Fruit fly (Drosophila melanogaster) whole organism, embryonic: Measurements from ENCODE around the gene CG18081.

Experiments used
- ATbp ChIP-seq: fragments of 200-800 bp; sonication (Bioruptor generic); optimal IDR thresholded peaks from 2 replicates; lab custom pipeline; 2017; ENCODE audit warnings: missing biosample characterization, mild to moderate bottlenecking, missing genetic modification characterization, missing genetic modification reagents
- BEAF-32 ChIP-seq: fragments of 200-800 bp; sonication (Bioruptor generic); optimal IDR thresholded peaks from 3 replicates; lab custom pipeline; 2017; ENCODE audit warnings: missing biosample characterization, missing genetic modification characterization, mild to moderate bottlenecking, moderate library complexity, missing genetic modification reagents
- C15 ChIP-seq: fragments of 200-800 bp; sonication (Bioruptor generic); IDR thresholded peaks from 3 replicates; pipeline ENCODE4 v1.3.6; 2022; ENCODE audit warnings: missing biosample characterization, missing genetic modification characterization
- CG10274 ChIP-seq: fragments of 200-800 bp; sonication (Bioruptor generic); optimal IDR thresholded peaks from 3 replicates; lab custom pipeline; 2017; ENCODE audit warnings: missing biosample characterization, mild to moderate bottlenecking, missing genetic modification characterization
- CG10959 ChIP-seq: fragments of 200-800 bp; sonication (Bioruptor generic); IDR thresholded peaks from 2 replicates; pipeline ENCODE4 v1.3.6; 2022; ENCODE audit warnings: missing biosample characterization, missing genetic modification characterization
- CG11504 ChIP-seq: fragments of 200-800 bp; sonication (Bioruptor generic); optimal IDR thresholded peaks from 3 replicates; lab custom pipeline; 2019; ENCODE audit warnings: missing biosample characterization, mild to moderate bottlenecking, missing genetic modification characterization, moderate library complexity
- CG12659 ChIP-seq: fragments of 200-800 bp; sonication (Bioruptor generic); optimal IDR thresholded peaks from 3 replicates; lab custom pipeline; 2017; ENCODE audit warnings: mild to moderate bottlenecking, missing biosample characterization, missing genetic modification reagents, missing genetic modification characterization
- CG13624 ChIP-seq: fragments of 200-800 bp; sonication (Bioruptor generic); optimal IDR thresholded peaks from 2 replicates; lab custom pipeline; 2016; ENCODE audit warnings: missing biosample characterization, missing genetic modification characterization
- CG13775 ChIP-seq: fragments of 200-800 bp; sonication (Bioruptor generic); optimal IDR thresholded peaks from 3 replicates; lab custom pipeline; 2017; ENCODE audit warnings: missing biosample characterization, mild to moderate bottlenecking, missing genetic modification characterization
- CG14860 ChIP-seq: fragments of 200-800 bp; sonication (Bioruptor generic); IDR thresholded peaks from 3 replicates; pipeline ENCODE4 v1.3.6; 2022; ENCODE audit warnings: missing biosample characterization, missing genetic modification characterization; ENCODE audit not compliant: partially characterized antibody
- CG15073 ChIP-seq: fragments of 200-800 bp; sonication (Bioruptor generic); optimal IDR thresholded peaks from 2 replicates; lab custom pipeline; 2016; ENCODE audit warnings: missing biosample characterization, missing genetic modification characterization
- CG15514 ChIP-seq: fragments of 200-800 bp; sonication (Bioruptor generic); optimal IDR thresholded peaks from 3 replicates; lab custom pipeline; 2017; ENCODE audit warnings: missing biosample characterization, missing genetic modification characterization, mild to moderate bottlenecking, moderate library complexity, missing genetic modification reagents
- CG17829 ChIP-seq: fragments of 200-800 bp; optimal IDR thresholded peaks from 2 replicates; lab custom pipeline; 2019; ENCODE audit warnings: missing biosample characterization, mild to moderate bottlenecking, missing genetic modification characterization, moderate library complexity
- CG32532 ChIP-seq: fragments of 200-800 bp; sonication (Bioruptor generic); IDR thresholded peaks from 2 replicates; pipeline ENCODE4 v1.3.6; 2022; ENCODE audit warnings: missing biosample characterization, missing genetic modification characterization
- CG4360 ChIP-seq: fragments of 200-800 bp; sonication (Bioruptor generic); IDR thresholded peaks from 2 replicates; pipeline ENCODE4 v1.3.6; 2022; ENCODE audit warnings: missing biosample characterization, missing genetic modification characterization
- CG6854 ChIP-seq: fragments of 200-800 bp; sonication (Bioruptor generic); optimal IDR thresholded peaks from 3 replicates; lab custom pipeline; 2017; ENCODE audit warnings: missing biosample characterization, mild to moderate bottlenecking, missing genetic modification characterization
- CG7372 ChIP-seq: fragments of 200-800 bp; sonication (Bioruptor generic); IDR thresholded peaks from 2 replicates; pipeline ENCODE4 v1.3.6; 2022; ENCODE audit warnings: missing biosample characterization, missing genetic modification characterization
- CHES-1-like ChIP-seq: fragments of 200-800 bp; sonication (Bioruptor generic); optimal IDR thresholded peaks from 2 replicates; lab custom pipeline; 2016; ENCODE audit warnings: missing biosample characterization, missing genetic modification characterization
- CoRest ChIP-seq: fragments of 200-800 bp; sonication (Bioruptor generic); optimal IDR thresholded peaks from 3 replicates; lab custom pipeline; 2018; ENCODE audit warnings: missing biosample characterization, mild to moderate bottlenecking, missing genetic modification characterization, moderate library complexity
- Elba2 ChIP-seq: fragments of 200-800 bp; sonication (Bioruptor generic); optimal IDR thresholded peaks from 3 replicates; lab custom pipeline; 2016; ENCODE audit warnings: missing biosample characterization, missing genetic modification characterization
- HLH3B ChIP-seq: fragments of 200-800 bp; sonication (Bioruptor generic); IDR thresholded peaks from 2 replicates; pipeline ENCODE4 v1.3.6; 2022; ENCODE audit warnings: missing biosample characterization, missing genetic modification characterization
- HLH54F ChIP-seq: fragments of 200-800 bp; sonication (Bioruptor generic); optimal IDR thresholded peaks from 3 replicates; lab custom pipeline; 2016; ENCODE audit warnings: missing biosample characterization, missing genetic modification characterization
- HLHmδ ChIP-seq: fragments of 200-800 bp; sonication (Bioruptor generic); optimal IDR thresholded peaks from 2 replicates; lab custom pipeline; 2018; ENCODE audit warnings: missing biosample characterization, mild to moderate bottlenecking, missing genetic modification characterization, moderate library complexity
- Mes4 ChIP-seq: fragments of 200-800 bp; sonication (Bioruptor generic); optimal IDR thresholded peaks from 2 replicates; lab custom pipeline; 2016; ENCODE audit warnings: missing biosample characterization, missing genetic modification characterization
- Sox102F ChIP-seq: fragments of 200-800 bp; sonication (Bioruptor generic); optimal IDR thresholded peaks from 2 replicates; lab custom pipeline; 2018; ENCODE audit warnings: missing biosample characterization, mild to moderate bottlenecking, missing genetic modification characterization, moderate library complexity
- ac ChIP-seq: fragments of 200-800 bp; sonication (Bioruptor generic); optimal IDR thresholded peaks from 3 replicates; lab custom pipeline; 2017; ENCODE audit warnings: missing biosample characterization, mild to moderate bottlenecking, missing genetic modification characterization
- amos ChIP-seq: fragments of 200-800 bp; sonication (Bioruptor generic); IDR thresholded peaks from 2 replicates; pipeline ENCODE4 v1.3.6; 2022; ENCODE audit warnings: missing biosample characterization, missing genetic modification characterization; ENCODE audit not compliant: partially characterized antibody
- cg ChIP-seq: fragments of 200-800 bp; sonication (Bioruptor generic); optimal IDR thresholded peaks from 3 replicates; lab custom pipeline; 2019; ENCODE audit warnings: missing biosample characterization, mild to moderate bottlenecking, missing genetic modification characterization, moderate library complexity
- ci ChIP-seq: fragments of 200-800 bp; sonication (Bioruptor generic); IDR thresholded peaks from 3 replicates; pipeline ENCODE4 v1.3.6; 2022; ENCODE audit warnings: missing biosample characterization, missing genetic modification characterization
- crp ChIP-seq, 2 experiments: fragments of 200-800 bp; sonication (Bioruptor generic); optimal IDR thresholded peaks; 2 replicates in 1 of 2; 3 replicates in 1 of 2; lab custom pipeline; 2017; ENCODE audit warnings: missing biosample characterization in 2 of 2, missing genetic modification characterization in 2 of 2, mild to moderate bottlenecking in 1 of 2, moderate library complexity in 1 of 2
- fd3F ChIP-seq: fragments of 200-800 bp; sonication (Bioruptor generic); optimal IDR thresholded peaks from 2 replicates; lab custom pipeline; 2018; ENCODE audit warnings: missing biosample characterization, mild to moderate bottlenecking, missing genetic modification characterization, moderate library complexity
- fru ChIP-seq: fragments of >200 bp; optimal IDR thresholded peaks from 2 replicates; lab custom pipeline; 2017
- gcm2 ChIP-seq: fragments of 200-800 bp; sonication (Bioruptor generic); optimal IDR thresholded peaks from 2 replicates; lab custom pipeline; 2016; ENCODE audit warnings: missing biosample characterization, missing genetic modification characterization
- kay ChIP-seq: fragments of 200-800 bp; sonication (Bioruptor generic); optimal IDR thresholded peaks from 2 replicates; lab custom pipeline; 2016; ENCODE audit warnings: missing biosample characterization, missing genetic modification characterization
- mld ChIP-seq: fragments of 200-800 bp; sonication (Bioruptor generic); IDR thresholded peaks from 3 replicates; pipeline ENCODE4 v1.3.6; 2022; ENCODE audit warnings: missing biosample characterization, missing genetic modification characterization; ENCODE audit not compliant: partially characterized antibody
- sens ChIP-seq: fragments of 200-800 bp; sonication (Bioruptor generic); peaks from one replicate; lab custom pipeline; 2016; ENCODE audit warnings: missing biosample characterization, missing genetic modification characterization
- stwl ChIP-seq: fragments of 200-800 bp; sonication (Bioruptor generic); optimal IDR thresholded peaks from 3 replicates; lab custom pipeline; 2018; ENCODE audit warnings: missing biosample characterization, mild to moderate bottlenecking, missing genetic modification characterization, moderate library complexity
- tin ChIP-seq: fragments of 200-800 bp; sonication (Bioruptor generic); optimal IDR thresholded peaks from 3 replicates; lab custom pipeline; 2016; ENCODE audit warnings: missing biosample characterization, missing genetic modification characterization
- tll ChIP-seq, 2 experiments: fragments of 200-800 bp in 1 of 2; fragments of >200 bp in 1 of 2; sonication (Bioruptor generic) in 1 of 2; optimal IDR thresholded peaks; 2 replicates each; lab custom pipeline; 2017 to 2019; ENCODE audit warnings: missing biosample characterization in 2 of 2, missing genetic modification characterization in 2 of 2, mild to moderate bottlenecking in 1 of 2, moderate library complexity in 1 of 2
- trem ChIP-seq: fragments of 200-800 bp; optimal IDR thresholded peaks from 3 replicates; lab custom pipeline; 2019; ENCODE audit warnings: missing biosample characterization, mild to moderate bottlenecking, missing genetic modification characterization, moderate library complexity
- ttk ChIP-seq: fragments of 200-800 bp; sonication (Bioruptor generic); IDR thresholded peaks from 2 replicates; pipeline ENCODE4 v2.1.2; 2022; ENCODE audit warnings: missing biosample characterization, missing genetic modification characterization
- vfl ChIP-seq: fragments of 200-800 bp; sonication (Bioruptor generic); optimal IDR thresholded peaks from 2 replicates; lab custom pipeline; 2016; ENCODE audit warnings: missing biosample characterization, missing genetic modification characterization

Gene CG18081

dm6 chr3L:15837209-15837608, 2.0 kb upstream of the CG18081 start, which contains the start of gene CG15715 (continued):
- no peak for TF ChIP-seq CG10274 (GFP tag; lab: Kevin White, UChicago)
- no peak for TF ChIP-seq ac (GFP tag; lab: Kevin White, UChicago)
- TF ChIP-seq trem (tag; lab: Kevin White, UChicago) = peak; percentile 73
- TF ChIP-seq vfl (GFP tag; lab: Kevin White, UChicago) = no peak
- no peak for TF ChIP-seq CG13775 (GFP tag; lab: Kevin White, UChicago)
- TF ChIP-seq CG6854 (GFP tag; lab: Kevin White, UChicago) = no peak
- TF ChIP-seq CG32532 (GFP tag; lab: Robert Waterston, UW) = peak; percentile 19; the same call in 1 of the 2 replicates
- peak; percentile 18 for TF ChIP-seq CG13624 (GFP tag; lab: Kevin White, UChicago)
- TF ChIP-seq CG14860 = no peak
- TF ChIP-seq CG7372 (GFP tag; lab: Robert Waterston, UW) = no peak
- no peak for TF ChIP-seq mld
- TF ChIP-seq CG11504 (tag; lab: Kevin White, UChicago) = peak; percentile 63
- peak; percentile 66 for TF ChIP-seq CG12659 (GFP tag; lab: Kevin White, UChicago)
- TF ChIP-seq BEAF-32 = peak; percentile 58
- TF ChIP-seq tll (GFP tag; optimal IDR thresholded peaks at IDR 0.05; lab: Kevin White, UChicago) = no peak
- no peak for TF ChIP-seq Mes4 (GFP tag; lab: Kevin White, UChicago)
- TF ChIP-seq CG17829 (tag; lab: Kevin White, UChicago) = peak; percentile 50
- TF ChIP-seq HLH3B = no peak
- TF ChIP-seq sens (GFP tag; lab: Kevin White, UChicago) = no peak
- peak; percentile 94 for TF ChIP-seq stwl
- no peak for TF ChIP-seq Sox102F (GFP tag; lab: Kevin White, UChicago)
- TF ChIP-seq ATbp (GFP tag; lab: Kevin White, UChicago) = no peak
- TF ChIP-seq cg (GFP tag; lab: Kevin White, UChicago) = no peak
- TF ChIP-seq CG4360 (GFP tag; lab: Robert Waterston, UW) = no peak
- no peak for TF ChIP-seq HLH54F (GFP tag; lab: Kevin White, UChicago)
- no peak for TF ChIP-seq ci (GFP tag; lab: Robert Waterston, UW)
- TF ChIP-seq gcm2 (GFP tag; lab: Kevin White, UChicago) = no peak
- TF ChIP-seq crp (GFP tag; optimal IDR thresholded peaks at IDR 0.05; lab: Kevin White, UChicago) = peak in 1 of 2 experiments; percentile 82
- no peak for TF ChIP-seq fd3F (GFP tag; lab: Kevin White, UChicago)
- no peak for TF ChIP-seq CG10959
- TF ChIP-seq amos (GFP tag; lab: Robert Waterston, UW) = peak; percentile 35
- no peak for TF ChIP-seq CG15073
- no peak for TF ChIP-seq Elba2 (GFP tag; lab: Kevin White, UChicago)
- TF ChIP-seq CoRest (tag; lab: Kevin White, UChicago) = peak; percentile 43
- no peak for TF ChIP-seq ttk (GFP tag; lab: Robert Waterston, UW)
- peak; percentile 48 for TF ChIP-seq CHES-1-like (GFP tag; lab: Kevin White, UChicago)
- TF ChIP-seq C15 = no peak
- no peak for TF ChIP-seq tin
- TF ChIP-seq CG15514 (GFP tag; lab: Kevin White, UChicago) = peak; percentile 55
- no peak for TF ChIP-seq kay (GFP tag; lab: Kevin White, UChicago)
- TF ChIP-seq HLHmδ (GFP tag; lab: Kevin White, UChicago) = no peak
- TF ChIP-seq fru (lab: Kevin White, UChicago) = no peak
